Worm (Caenorhabditis elegans): ENCODE measurements around the gene sta-2.

- TF ChIP-seq cog-1 (tag; optimal IDR thresholded peaks at IDR 0.05) = no peak
- no peak for TF ChIP-seq klf-2 (GFP tag; conservative IDR thresholded peaks at IDR 0.05)
- no peak for TF ChIP-seq med-1 (GFP tag; optimal IDR thresholded peaks at IDR 0.05; ENCODE audit: insufficient read depth)
These were observed 11.4 kb upstream of the sta-2 start, which contains the start of the genes aagr-3 and drap-1 for ce11 chrV:9729462-9730162.

Measured in whole organism, midembryonic.